Fruit fly (Drosophila melanogaster) whole organism, wandering third instar larva: ENCODE data around the gene SC35.

Source experiments
- CG32264 ChIP-seq: fragments of 200-800 bp; sonication (Bioruptor generic); optimal IDR thresholded peaks from 2 replicates; lab custom pipeline; 2016; ENCODE audit warnings: missing biosample characterization, missing genetic modification characterization
- CG9705 ChIP-seq: fragments of 200-800 bp; sonication (Bioruptor generic); optimal IDR thresholded peaks from 2 replicates; lab custom pipeline; 2018; ENCODE audit warnings: missing biosample characterization, mild to moderate bottlenecking, missing genetic modification characterization
- Dif ChIP-seq: fragments of 200-275, 200-300 bp; sonication (Bioruptor generic); optimal IDR thresholded peaks from 2 replicates; lab custom pipeline; 2018; ENCODE audit warnings: missing biosample characterization, missing genetic modification characterization; ENCODE audit not compliant: partially characterized antibody
- HLH106 ChIP-seq: fragments of 200-800 bp; optimal IDR thresholded peaks from 3 replicates; lab custom pipeline; 2019; ENCODE audit warnings: missing biosample characterization, mild to moderate bottlenecking, missing genetic modification characterization, moderate library complexity
- Hnf4 ChIP-seq: fragments of 200-800 bp; sonication (Bioruptor generic); optimal IDR thresholded peaks from 2 replicates; lab custom pipeline; 2016; ENCODE audit warnings: missing biosample characterization, mild to moderate bottlenecking, missing genetic modification characterization
- Hr78 ChIP-seq: fragments of >200 bp; optimal IDR thresholded peaks from 2 replicates; lab custom pipeline; 2017; ENCODE audit warnings: missing biosample characterization, missing genetic modification characterization
- Hr83 ChIP-seq: fragments of 200-300 bp; sonication (Bioruptor generic); optimal IDR thresholded peaks from 2 replicates; lab custom pipeline; 2016; ENCODE audit warnings: missing biosample characterization, mild to moderate bottlenecking, missing genetic modification characterization, moderate library complexity; ENCODE audit not compliant: poor library complexity, severe bottlenecking
- Jra ChIP-seq: sonication (Bioruptor generic); optimal IDR thresholded peaks from 2 replicates; lab custom pipeline; 2016; ENCODE audit warnings: missing biosample characterization, missing genetic modification characterization
- Myc ChIP-seq: fragments of >200 bp; optimal IDR thresholded peaks from 2 replicates; lab custom pipeline; 2017
- N ChIP-seq: fragments of >200 bp; optimal IDR thresholded peaks from 2 replicates; lab custom pipeline; 2018; ENCODE audit warnings: missing biosample characterization, missing external identifiers, missing genetic modification characterization
- OdsH ChIP-seq: fragments of 200-800 bp; sonication (Bioruptor generic); optimal IDR thresholded peaks from 2 replicates; lab custom pipeline; 2016; ENCODE audit warnings: missing biosample characterization, mild to moderate bottlenecking, missing genetic modification characterization
- Rel ChIP-seq, 2 experiments: fragments of 200-800 bp; sonication (Bioruptor generic) in 1 of 2; optimal IDR thresholded peaks; 2 replicates in 1 of 2; 3 replicates in 1 of 2; lab custom pipeline; 2016 to 2019; ENCODE audit warnings: mild to moderate bottlenecking in 2 of 2, missing biosample characterization in 2 of 2, missing genetic modification characterization in 2 of 2, moderate library complexity in 1 of 2
- Sp1 ChIP-seq: fragments of 200-800 bp; sonication (Bioruptor generic); optimal IDR thresholded peaks from 3 replicates; lab custom pipeline; 2019; ENCODE audit warnings: missing biosample characterization, mild to moderate bottlenecking, missing genetic modification characterization, moderate library complexity
- Vsx2 ChIP-seq: fragments of 200-300, 225-300 bp; sonication (Bioruptor generic); optimal IDR thresholded peaks from 2 replicates; lab custom pipeline; 2018; ENCODE audit warnings: missing biosample characterization, missing genetic modification characterization; ENCODE audit not compliant: partially characterized antibody
- brk ChIP-seq: fragments of 200-800 bp; sonication (Bioruptor generic); optimal IDR thresholded peaks from 2 replicates; lab custom pipeline; 2016; ENCODE audit warnings: missing biosample characterization, mild to moderate bottlenecking, missing genetic modification characterization
- dl ChIP-seq, 2 experiments: fragments of 175-275, 200-275 bp in 1 of 2; fragments of 200-275 bp in 1 of 2; sonication (Bioruptor generic); optimal IDR thresholded peaks; lab custom pipeline; 2018; ENCODE audit warnings: mild to moderate bottlenecking in 2 of 2, missing biosample characterization in 2 of 2, missing genetic modification characterization in 2 of 2, moderate library complexity in 2 of 2; ENCODE audit not compliant: partially characterized antibody in 2 of 2, insufficient read depth in 1 of 2
- dmrt93B ChIP-seq: fragments of 200-800 bp; sonication (Bioruptor generic); optimal IDR thresholded peaks from 2 replicates; lab custom pipeline; 2018; ENCODE audit warnings: missing biosample characterization, mild to moderate bottlenecking, missing genetic modification characterization
- dsf ChIP-seq: sonication (Bioruptor generic); optimal IDR thresholded peaks from 2 replicates; lab custom pipeline; 2016; ENCODE audit warnings: missing biosample characterization, missing genetic modification characterization, borderline replicate concordance
- ey ChIP-seq: fragments of 200-800 bp; sonication (Bioruptor generic); optimal IDR thresholded peaks from 2 replicates; lab custom pipeline; 2016; ENCODE audit warnings: missing biosample characterization, missing genetic modification characterization
- foxo ChIP-seq, 2 experiments: fragments of 200-800 bp; sonication (Bioruptor generic); optimal IDR thresholded peaks; 2 replicates in 1 of 2; 3 replicates in 1 of 2; lab custom pipeline; 2016 to 2017; ENCODE audit warnings: missing biosample characterization in 2 of 2, missing genetic modification characterization in 2 of 2
- fru ChIP-seq: fragments of 200-800 bp; sonication (Bioruptor generic); optimal IDR thresholded peaks from 3 replicates; lab custom pipeline; 2016; ENCODE audit warnings: missing biosample characterization, mild to moderate bottlenecking, missing genetic modification characterization
- h ChIP-seq: fragments of 200-800 bp; sonication (Bioruptor generic); optimal IDR thresholded peaks from 3 replicates; lab custom pipeline; 2016; ENCODE audit warnings: missing biosample characterization, mild to moderate bottlenecking, missing genetic modification characterization
- jim ChIP-seq: fragments of 175-275, 200-325 bp; sonication (Bioruptor generic); optimal IDR thresholded peaks from 2 replicates; lab custom pipeline; 2016; ENCODE audit warnings: missing biosample characterization, mild to moderate bottlenecking, missing genetic modification characterization
- lola ChIP-seq: fragments of >200 bp; optimal IDR thresholded peaks from 2 replicates; lab custom pipeline; 2017; ENCODE audit warnings: missing biosample characterization, missing genetic modification characterization
- rgr ChIP-seq: fragments of 200-800 bp; sonication (Bioruptor generic); optimal IDR thresholded peaks from 3 replicates; lab custom pipeline; 2016; ENCODE audit warnings: missing biosample characterization, mild to moderate bottlenecking, missing genetic modification characterization
- sage ChIP-seq: fragments of 200-800 bp; sonication (Bioruptor generic); optimal IDR thresholded peaks from 2 replicates; lab custom pipeline; 2016; ENCODE audit warnings: missing biosample characterization, mild to moderate bottlenecking, missing genetic modification characterization
- sv ChIP-seq: fragments of 200-800 bp; sonication (Bioruptor generic); optimal IDR thresholded peaks from 3 replicates; lab custom pipeline; 2016; ENCODE audit warnings: missing biosample characterization, missing genetic modification characterization
- tai ChIP-seq: sonication (Bioruptor generic); optimal IDR thresholded peaks from 2 replicates; lab custom pipeline; 2016; ENCODE audit warnings: missing biosample characterization, missing genetic modification characterization
- usp ChIP-seq: fragments of >200 bp; optimal IDR thresholded peaks from 2 replicates; lab custom pipeline; 2017; ENCODE audit warnings: missing biosample characterization, missing genetic modification characterization
- woc ChIP-seq: sonication (Bioruptor generic); optimal IDR thresholded peaks from 2 replicates; lab custom pipeline; 2016; ENCODE audit warnings: missing biosample characterization, mild to moderate bottlenecking, missing genetic modification characterization

Gene SC35

DNA sequence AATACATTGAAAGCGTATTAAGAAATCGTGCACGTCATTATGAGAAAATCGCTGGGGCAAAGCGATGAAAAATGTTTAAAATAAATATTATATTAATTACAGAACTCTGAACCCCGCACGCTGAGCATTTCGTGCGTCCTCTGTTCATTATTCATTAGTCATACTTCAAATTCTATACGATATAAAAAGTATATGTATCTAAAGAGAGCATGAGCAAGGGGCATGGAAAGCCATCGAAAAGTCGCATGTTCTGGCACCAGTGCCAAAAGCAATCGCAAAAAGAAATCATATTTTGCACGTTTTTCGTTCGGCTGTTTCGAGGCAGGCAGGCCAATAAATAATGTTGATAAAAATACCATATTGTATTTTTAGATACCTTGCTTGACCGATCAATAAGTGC lies 24.7 kb upstream of the SC35 start:
- TF ChIP-seq N (GFP tag; lab: Kevin White, UChicago) = no peak
- TF ChIP-seq sage (GFP tag; lab: Kevin White, UChicago) = peak; percentile 32
- TF ChIP-seq, all 38 proteins: peak for 1

DNA sequence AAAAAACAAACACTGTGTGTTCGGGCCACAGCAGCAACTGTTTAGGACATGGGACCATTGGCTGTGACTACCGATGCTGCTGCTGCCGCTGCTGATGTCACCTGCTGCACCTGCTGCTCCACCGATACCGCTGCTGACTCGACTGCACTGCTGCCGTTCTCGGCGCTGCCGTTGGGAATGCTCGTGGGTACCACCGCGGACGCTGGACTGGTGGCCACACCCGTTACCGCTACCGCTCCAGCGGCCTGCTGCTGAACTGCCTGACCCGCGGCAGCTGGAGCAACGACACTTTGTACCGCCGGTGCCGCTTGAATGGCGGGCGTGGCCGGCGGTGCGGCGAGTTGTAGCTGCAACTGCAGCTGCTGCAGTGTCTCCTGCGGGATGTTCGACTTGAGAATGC lies 23.2 kb upstream of the SC35 start:
- TF ChIP-seq Hr83 (GFP tag; lab: Kevin White, UChicago) (no peak), rgr (GFP tag; lab: Kevin White, UChicago) (no peak), sage (GFP tag; lab: Kevin White, UChicago) (no peak), brk (no peak), foxo (GFP tag; optimal IDR thresholded peaks at IDR 0.05; lab: Kevin White, UChicago) (no peak), Dif (GFP tag; lab: Kevin White, UChicago) (no peak), Hnf4 (GFP tag; lab: Kevin White, UChicago) (no peak), ey (GFP tag; lab: Kevin White, UChicago) (no peak), CG32264 (GFP tag; lab: Kevin White, UChicago) (no peak), lola (GFP tag; lab: Kevin White, UChicago) (no peak)
- TF ChIP-seq, all 38 proteins: peak for 0

DNA sequence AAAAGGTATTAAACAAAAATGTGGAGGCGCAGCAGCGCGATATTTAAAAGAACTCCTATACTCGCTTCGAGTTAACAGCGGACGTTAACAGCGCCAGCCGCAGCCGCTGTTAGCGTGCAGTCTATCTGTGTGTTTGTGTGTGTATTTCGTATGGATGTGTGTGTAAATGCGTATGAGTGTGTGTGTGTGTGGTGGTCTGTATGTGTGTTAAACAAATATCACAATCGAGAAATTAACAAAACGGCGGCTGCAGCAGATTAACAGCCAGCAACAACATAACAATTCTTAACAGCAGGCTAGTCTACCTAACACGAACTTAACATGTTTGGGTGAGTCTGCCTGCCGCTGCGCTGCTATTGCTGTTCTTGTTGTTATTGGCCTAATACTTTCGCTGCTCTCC lies 22.7 kb upstream of the SC35 start:
- TF ChIP-seq CG32264 (GFP tag; lab: Kevin White, UChicago) (peak; percentile 6), h (no peak), Hr78 (GFP tag; lab: Kevin White, UChicago) (no peak), Vsx2 (GFP tag; lab: Kevin White, UChicago) (no peak), rgr (GFP tag; lab: Kevin White, UChicago) (peak; percentile 28), Myc (no peak), brk (no peak), Hr83 (GFP tag; lab: Kevin White, UChicago) (peak; percentile 5), dmrt93B (no peak), dsf (GFP tag; lab: Kevin White, UChicago) (no peak), Dif (GFP tag; lab: Kevin White, UChicago) (no peak)

DNA sequence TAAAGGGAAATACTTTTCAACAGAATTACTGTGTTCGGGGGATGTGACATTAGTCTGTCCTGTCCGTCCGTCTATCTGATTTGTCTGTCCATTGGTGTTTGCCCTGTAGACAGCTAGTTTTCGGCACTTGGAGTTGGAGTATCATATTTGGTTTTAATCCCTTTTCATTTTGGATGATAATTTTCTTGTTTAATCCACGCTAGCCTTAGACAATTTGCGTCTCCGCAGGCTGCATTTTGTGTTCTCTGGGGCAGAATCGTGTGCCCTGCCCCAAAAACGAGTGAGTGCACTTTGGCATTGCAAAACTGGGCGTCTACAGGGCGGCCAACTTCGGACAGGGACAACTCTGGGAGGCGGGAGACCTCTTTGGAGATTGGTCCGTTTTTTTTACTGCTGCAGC lies 21.3 kb upstream of the SC35 start:
- no peak for TF ChIP-seq HLH106
- TF ChIP-seq CG9705 (GFP tag; lab: Kevin White, UChicago) = no peak
- no peak for TF ChIP-seq h
- TF ChIP-seq Myc = no peak
- TF ChIP-seq tai (GFP tag; lab: Kevin White, UChicago) = no peak
- no peak for TF ChIP-seq Hr83 (GFP tag; lab: Kevin White, UChicago)
- no peak for TF ChIP-seq woc (GFP tag; lab: Kevin White, UChicago)
- TF ChIP-seq Vsx2 (GFP tag; lab: Kevin White, UChicago) = no peak
- TF ChIP-seq Sp1 (GFP tag; lab: Kevin White, UChicago) = no peak
- TF ChIP-seq dmrt93B = no peak
- no peak for TF ChIP-seq ey (GFP tag; lab: Kevin White, UChicago)
- TF ChIP-seq, all 38 proteins: peak for 0

DNA sequence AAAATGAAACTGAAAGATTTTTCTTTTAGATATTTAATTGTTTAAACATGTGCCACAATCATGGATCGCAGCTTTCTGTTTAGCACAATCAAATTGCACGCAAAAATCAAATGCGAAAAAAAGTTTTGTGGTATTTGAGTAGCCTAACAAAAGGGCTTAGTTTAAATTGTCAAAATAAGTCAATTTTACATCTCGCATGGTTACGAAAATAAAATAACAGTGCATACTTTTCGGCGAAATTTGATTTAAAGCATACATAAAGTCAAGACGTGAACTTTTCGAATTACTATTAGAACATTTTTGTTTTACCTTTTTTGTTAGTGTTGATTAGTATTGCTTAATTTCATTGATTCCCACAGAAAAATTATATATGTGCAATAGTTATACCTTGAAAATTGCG lies 20.6 kb upstream of the SC35 start:
- TF ChIP-seq usp (GFP tag; lab: Kevin White, UChicago) (no peak), CG9705 (GFP tag; lab: Kevin White, UChicago) (no peak), OdsH (GFP tag; lab: Kevin White, UChicago) (no peak), Hnf4 (GFP tag; lab: Kevin White, UChicago) (peak; percentile 15), brk (peak; percentile 42), jim (GFP tag; lab: Kevin White, UChicago) (no peak), Vsx2 (GFP tag; lab: Kevin White, UChicago) (peak; percentile 76), Hr83 (GFP tag; lab: Kevin White, UChicago) (no peak), Sp1 (GFP tag; lab: Kevin White, UChicago) (no peak), Myc (peak; percentile 85), Jra (GFP tag; lab: Kevin White, UChicago) (no peak), sage (GFP tag; lab: Kevin White, UChicago) (peak; percentile 17), dsf (GFP tag; lab: Kevin White, UChicago) (no peak), dl (GFP tag; optimal IDR thresholded peaks at IDR 0.05; lab: Kevin White, UChicago; ENCODE audit: insufficient read depth in 1 of 2, partially characterized antibody in 2 of 2) (no peak), N (GFP tag; lab: Kevin White, UChicago) (peak; percentile 49), fru (GFP tag; lab: Kevin White, UChicago) (no peak), dmrt93B (no peak), sv (GFP tag; lab: Kevin White, UChicago) (no peak), woc (GFP tag; lab: Kevin White, UChicago) (peak; percentile 2), h (no peak), Rel (GFP tag; optimal IDR thresholded peaks at IDR 0.05; lab: Kevin White, UChicago) (no peak), Rel (tag; optimal IDR thresholded peaks at IDR 0.05; lab: Kevin White, UChicago) (no peak)
